Fruit fly (Drosophila melanogaster) whole organism: ENCODE measurements around the gene fz4.

ENCODE experiments used
- CG8478 ChIP-seq: fragments of >200 bp; optimal IDR thresholded peaks from 2 replicates; lab custom pipeline; 2018; ENCODE audit warnings: inconsistent platforms
- Dll ChIP-seq: fragments of >200 bp; optimal IDR thresholded peaks from 2 replicates; lab custom pipeline; 2017
- EcR ChIP-seq, 2 experiments: fragments of >200 bp; optimal IDR thresholded peaks; 2 replicates each; lab custom pipeline; 2017; ENCODE audit warnings: missing biosample characterization in 2 of 2, missing genetic modification characterization in 2 of 2, missing genetic modification reagents in 2 of 2
- pan ChIP-seq: fragments of >200 bp; optimal IDR thresholded peaks from 2 replicates; lab custom pipeline; 2017
- psq ChIP-seq: fragments of >200 bp; optimal IDR thresholded peaks from 2 replicates; lab custom pipeline; 2017
- usp ChIP-seq: fragments of >200 bp; optimal IDR thresholded peaks from 2 replicates; lab custom pipeline; 2017; ENCODE audit warnings: missing biosample characterization, missing genetic modification characterization, mixed read lengths

dm6 chrX:7066608-7067007 is 43.5 kb downstream of the fz4 start:
- TF ChIP-seq EcR (GFP tag; optimal IDR thresholded peaks at IDR 0.05; lab: Kevin White, UChicago): no peak
- no peak for TF ChIP-seq pan (lab: Kevin White, UChicago)
- TF ChIP-seq Dll (lab: Kevin White, UChicago): no peak
- TF ChIP-seq psq (lab: Kevin White, UChicago): no peak
- no peak for TF ChIP-seq CG8478 (lab: Kevin White, UChicago)
- no peak for TF ChIP-seq usp (GFP tag; lab: Kevin White, UChicago)
